Worm (Caenorhabditis elegans): ENCODE measurements around the gene str-261.

Gene str-261

DNA sequence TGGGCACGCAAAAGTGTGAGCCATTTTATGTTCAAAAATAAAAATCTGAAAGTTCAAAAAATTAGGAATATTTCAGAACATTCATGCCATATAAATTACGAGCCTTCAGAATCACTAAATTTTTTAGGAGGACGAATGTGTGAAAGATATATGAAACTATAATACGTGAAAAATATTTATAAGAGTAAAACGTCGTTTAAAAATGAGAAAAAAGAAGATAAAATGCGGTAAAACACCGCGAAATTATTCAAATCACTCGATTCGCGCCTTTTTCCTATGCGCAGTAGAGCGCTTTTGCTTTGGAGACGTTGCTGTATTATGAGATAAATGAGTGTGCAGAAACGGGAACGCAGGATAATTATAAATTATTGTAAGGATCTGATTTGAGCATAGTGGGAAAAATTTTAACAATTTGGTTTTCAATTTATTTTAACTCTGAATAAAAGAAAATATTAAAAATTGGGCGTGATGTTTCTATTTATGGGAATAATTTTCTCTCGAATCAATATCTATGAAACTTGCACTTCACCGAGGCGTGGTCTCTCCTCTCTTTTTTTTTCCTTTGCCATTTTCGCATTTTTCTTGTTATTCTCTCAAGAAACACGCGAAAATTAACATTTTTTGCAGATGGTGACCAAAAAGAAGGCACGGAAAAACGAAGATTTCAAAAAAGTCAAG lies 45.0 kb downstream of the str-261 start, which contains the start of the genes sup-35 and Y48A6C.4 (continued):
- TF ChIP-seq pha-4 (tag; optimal IDR thresholded peaks at IDR 0.05) (no peak), ets-4 (tag; optimal IDR thresholded peaks at IDR 0.05) (peak; percentile 97), zip-5 (tag; optimal IDR thresholded peaks at IDR 0.05) (peak; percentile 97), pag-3 (tag; optimal IDR thresholded peaks at IDR 0.05; ENCODE audit: borderline replicate concordance) (peak; percentile 81), ceh-24 (tag; optimal IDR thresholded peaks at IDR 0.05) (no peak), sdc-2 (tag; optimal IDR thresholded peaks at IDR 0.05) (peak; percentile 19), hlh-8 (tag; optimal IDR thresholded peaks at IDR 0.05) (peak; percentile 95), dve-1 (tag; optimal IDR thresholded peaks at IDR 0.05) (no peak), ztf-16 (tag; optimal IDR thresholded peaks at IDR 0.05) (peak; percentile 70), ceh-22 (tag; optimal IDR thresholded peaks at IDR 0.05) (no peak), npax-4 (tag; optimal IDR thresholded peaks at IDR 0.05) (peak; percentile 60), ceh-34 (tag; optimal IDR thresholded peaks at IDR 0.05) (peak; percentile 85), tbx-7 (tag; optimal IDR thresholded peaks at IDR 0.05) (peak; percentile 98), eyg-1 (tag; optimal IDR thresholded peaks at IDR 0.05) (peak; percentile 79), C08G9.2 (tag; optimal IDR thresholded peaks at IDR 0.05) (peak; percentile 95), ama-1 (optimal IDR thresholded peaks at IDR 0.05) (no peak), rnt-1 (tag; optimal IDR thresholded peaks at IDR 0.05) (peak; percentile 84), elt-2 (tag; optimal IDR thresholded peaks at IDR 0.05) (peak; percentile 95), pat-9 (tag; optimal IDR thresholded peaks at IDR 0.05) (no peak), K09A11.1 (tag; optimal IDR thresholded peaks at IDR 0.05; ENCODE audit: insufficient read depth) (no peak), ceh-48 (tag; optimal IDR thresholded peaks at IDR 0.05) (peak; percentile 14), fkh-6 (tag; optimal IDR thresholded peaks at IDR 0.05) (peak; percentile 74), ceh-45 (GFP tag; IDR thresholded peaks at IDR 0.05) (no peak), nfya-1 (tag; optimal IDR thresholded peaks at IDR 0.05) (peak; percentile 60), nhr-11 (tag; optimal IDR thresholded peaks at IDR 0.05) (no peak), lim-6 (tag; optimal IDR thresholded peaks at IDR 0.05) (peak; percentile 95), hlh-30 (tag; optimal IDR thresholded peaks at IDR 0.05; ENCODE audit: insufficient read depth) (no peak)

DNA sequence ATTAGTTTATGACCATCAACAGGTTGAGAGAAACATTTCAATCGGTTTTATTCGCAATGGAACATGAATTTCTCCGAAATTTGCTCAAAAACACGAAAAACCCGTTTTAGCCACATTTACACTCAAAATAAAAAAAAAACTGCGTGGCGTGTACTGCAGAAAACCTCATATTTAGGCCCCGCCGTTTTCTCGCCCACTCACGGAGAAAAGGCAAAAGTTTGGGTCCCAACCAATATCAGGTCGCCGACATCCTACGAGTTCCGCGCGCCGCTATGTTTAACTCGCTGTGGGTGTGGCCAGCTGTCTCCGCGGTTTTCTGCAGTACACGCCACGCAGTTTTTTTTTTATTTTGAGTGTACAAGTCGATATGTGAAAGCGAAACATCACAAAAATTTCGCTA lies 49.5 kb downstream of the str-261 start:
- TF ChIP-seq fkh-6 (tag; optimal IDR thresholded peaks at IDR 0.05) (no peak), tbx-7 (tag; optimal IDR thresholded peaks at IDR 0.05) (no peak), Y22D7AL.16 (tag; optimal IDR thresholded peaks at IDR 0.05) (no peak)

Data from whole organism, late embryonic.